Worm (Caenorhabditis elegans) whole organism, L4 larva: Measurements from ENCODE around the gene pigw-1.

ENCODE experiments used
- F49E8.2 ChIP-seq: sonication (generic microtip); optimal IDR thresholded peaks from 2 replicates; lab custom pipeline; 2016; ENCODE audit warnings: missing compliant biosample characterization, mild to moderate bottlenecking, missing genetic modification characterization, borderline replicate concordance
- Y5F2A.4 ChIP-seq: fragments of 200-800 bp; sonication (Bioruptor generic); optimal IDR thresholded peaks from 2 replicates; lab custom pipeline; 2018; ENCODE audit warnings: mild to moderate bottlenecking, missing genetic modification characterization, missing compliant biosample characterization
- ZK546.5 ChIP-seq, 2 experiments: sonication (generic microtip); optimal IDR thresholded peaks; 2 replicates each; lab custom pipeline; 2017; ENCODE audit warnings: missing biosample characterization in 2 of 2, missing genetic modification characterization in 2 of 2
- ceh-28 ChIP-seq: fragments of 150-350 bp; optimal IDR thresholded peaks from 2 replicates; lab custom pipeline; 2014; ENCODE audit warnings: missing biosample characterization, missing genetic modification reagents, missing genetic modification characterization
- ceh-44 ChIP-seq: fragments of 200-800 bp; sonication (Bioruptor generic); IDR thresholded peaks from 2 replicates; pipeline ENCODE4 v1.3.6; 2022; ENCODE audit warnings: missing genetic modification reagents, missing genetic modification characterization, missing compliant biosample characterization
- ces-1 ChIP-seq: fragments of 150-350 bp; sonication (generic microtip); optimal IDR thresholded peaks from 4 replicates; lab custom pipeline; 2014; ENCODE audit warnings: missing biosample characterization, missing genetic modification reagents, missing genetic modification characterization
- ctbp-1 ChIP-seq: fragments of 200-800 bp; sonication (Bioruptor generic); IDR thresholded peaks from 2 replicates; pipeline ENCODE4 v1.3.6; 2022; ENCODE audit warnings: missing genetic modification reagents, missing genetic modification characterization, missing compliant biosample characterization
- fkh-10 ChIP-seq: fragments of 150-350 bp; optimal IDR thresholded peaks from 2 replicates; lab custom pipeline; 2014; ENCODE audit warnings: missing biosample characterization, missing genetic modification reagents, missing genetic modification characterization
- gei-8 ChIP-seq: fragments of 200-800 bp; sonication (Bioruptor generic); optimal IDR thresholded peaks from 2 replicates; lab custom pipeline; 2018; ENCODE audit warnings: mild to moderate bottlenecking, missing genetic modification characterization, missing compliant biosample characterization
- lsy-2 ChIP-seq, 2 experiments: fragments of 150-350 bp in 1 of 2; sonication (generic microtip) in 1 of 2; optimal IDR thresholded peaks; 2 replicates each; lab custom pipeline; 2014 to 2017; ENCODE audit warnings: missing biosample characterization in 2 of 2, missing genetic modification characterization in 2 of 2
- mdl-1 ChIP-seq, 2 experiments: fragments of 150-350 bp in 1 of 2; sonication (generic microtip) in 1 of 2; optimal IDR thresholded peaks; 2 replicates each; lab custom pipeline; 2014 to 2017; ENCODE audit warnings: missing biosample characterization in 2 of 2, missing genetic modification characterization in 2 of 2
- nhr-6 ChIP-seq: fragments of 150-350 bp; optimal IDR thresholded peaks from 2 replicates; lab custom pipeline; 2014; ENCODE audit warnings: missing biosample characterization, missing genetic modification characterization
- nhr-77 ChIP-seq: fragments of 150-350 bp; optimal IDR thresholded peaks from 2 replicates; lab custom pipeline; 2014; ENCODE audit warnings: missing biosample characterization, missing genetic modification characterization
- zag-1 ChIP-seq: fragments of 150-350 bp; optimal IDR thresholded peaks from 2 replicates; lab custom pipeline; 2014; ENCODE audit warnings: missing biosample characterization, missing genetic modification characterization

- TF ChIP-seq mdl-1 (tag; optimal IDR thresholded peaks at IDR 0.05; lab: Kevin White, UChicago) (no peak), ZK546.5 (tag; optimal IDR thresholded peaks at IDR 0.05; lab: Kevin White, UChicago) (no peak), ctbp-1 (GFP tag; lab: Robert Waterston, UW) (no peak), nhr-6 (no peak), Y5F2A.4 (GFP tag; lab: Kevin White, UChicago) (no peak), ceh-44 (GFP tag; lab: Robert Waterston, UW) (no peak), lsy-2 (tag; optimal IDR thresholded peaks at IDR 0.05; lab: Kevin White, UChicago) (no peak), nhr-77 (tag; lab: Kevin White, UChicago) (no peak), ceh-28 (tag; lab: Kevin White, UChicago) (no peak), F49E8.2 (tag; lab: Kevin White, UChicago) (no peak), gei-8 (GFP tag; lab: Kevin White, UChicago) (no peak), zag-1 (tag; lab: Kevin White, UChicago) (no peak), fkh-10 (GFP tag; lab: Kevin White, UChicago) (no peak), ces-1 (GFP tag; lab: Kevin White, UChicago) (no peak)
Observed at ce11 chrII:2854794-2855193, 29.9 kb downstream of the pigw-1 start.
